Worm (Caenorhabditis elegans): ENCODE results near the gene rsp-5.

The rsp-5 gene

ce11 chrII:6449656-6450055 lies 40.3 kb upstream of the rsp-5 start, which contains the start of gene nhr-22:
Gene nhr-22, minus strand, starts transcription at chrII:6449792.
- TF ChIP-seq nhr-27 (tag; optimal IDR thresholded peaks at IDR 0.05) (no peak), mxl-1 (tag; optimal IDR thresholded peaks at IDR 0.05) (no peak), rec-8 (tag; optimal IDR thresholded peaks at IDR 0.05) (no peak), F22D6.2 (tag; optimal IDR thresholded peaks at IDR 0.05) (no peak), ztf-18 (tag; optimal IDR thresholded peaks at IDR 0.05) (no peak), sptf-2 (GFP tag; optimal IDR thresholded peaks at IDR 0.05) (no peak), lir-1 (GFP tag; conservative IDR thresholded peaks at IDR 0.05) (no peak)

ce11 chrII:6453341-6453806 lies 36.6 kb upstream of the rsp-5 start, which contains the start of gene atg-16.2:
Gene atg-16.2, minus strand, starts transcription at chrII:6453391.
- no peak for TF ChIP-seq tbx-9 (tag; optimal IDR thresholded peaks at IDR 0.05; ENCODE audit: borderline replicate concordance)
- TF ChIP-seq F57C9.4 (tag; optimal IDR thresholded peaks at IDR 0.05): no peak
- no peak for TF ChIP-seq mel-28 (tag; optimal IDR thresholded peaks at IDR 0.05; ENCODE audit: borderline replicate concordance)
- peak; percentile 31 for TF ChIP-seq dpl-1 (GFP tag; optimal IDR thresholded peaks at IDR 0.05)
- TF ChIP-seq hmg-1.2 (GFP tag; IDR thresholded peaks at IDR 0.05): peak; percentile 19; the same call in 1 of the 2 replicates
- 0 out of 2 replicates have a peak, but pooled peaks have one; percentile 23 for TF ChIP-seq rcor-1 (GFP tag; IDR thresholded peaks at IDR 0.05)
- TF ChIP-seq dox-1 (GFP tag; IDR thresholded peaks at IDR 0.05): 0 out of 2 replicates have a peak, but pooled peaks have one; percentile 50
- TF ChIP-seq lin-35 (GFP tag; optimal IDR thresholded peaks at IDR 0.05): peak in 1 of 3 experiments; percentile 31
- TF ChIP-seq efl-1 (GFP tag; optimal IDR thresholded peaks at IDR 0.05): peak; percentile 32
- TF ChIP-seq attf-5 (GFP tag; optimal IDR thresholded peaks at IDR 0.05): peak; percentile 69
- no peak for TF ChIP-seq attf-3 (GFP tag; conservative IDR thresholded peaks at IDR 0.05)
- peak; percentile 90 for TF ChIP-seq ztf-18 (tag; optimal IDR thresholded peaks at IDR 0.05)
- TF ChIP-seq nhr-80 (tag; optimal IDR thresholded peaks at IDR 0.05): peak; percentile 74

- TF ChIP-seq tbp1 (GFP tag; optimal IDR thresholded peaks at IDR 0.05) (no peak), dox-1 (GFP tag; IDR thresholded peaks at IDR 0.05) (no peak), die-1 (tag; optimal IDR thresholded peaks at IDR 0.05) (no peak), ceh-100 (GFP tag; IDR thresholded peaks at IDR 0.05) (no peak), F33H1.4 (GFP tag; IDR thresholded peaks at IDR 0.05) (no peak), repo-1 (tag; optimal IDR thresholded peaks at IDR 0.05) (no peak), nhr-90 (tag; optimal IDR thresholded peaks at IDR 0.05) (no peak), snpc-4 (GFP tag; optimal IDR thresholded peaks at IDR 0.05) (no peak), snpc-4 (tag; optimal IDR thresholded peaks at IDR 0.05) (no peak), let-526 (GFP tag; IDR thresholded peaks at IDR 0.05) (no peak)
Observed at ce11 chrII:6454671-6455070, 35.3 kb upstream of the rsp-5 start, which contains the start of gene aptf-1. Gene aptf-1, plus strand, starts transcription at chrII:6454971.

- no peak for TF ChIP-seq mel-28 (tag; optimal IDR thresholded peaks at IDR 0.05; ENCODE audit: borderline replicate concordance)
- peak; percentile 71 for TF ChIP-seq nhr-80 (tag; optimal IDR thresholded peaks at IDR 0.05)
- TF ChIP-seq ceh-91 (GFP tag; IDR thresholded peaks at IDR 0.05): no peak
Observed at ce11 chrII:6469340-6469739, 20.6 kb upstream of the rsp-5 start.

- no peak for TF ChIP-seq dpff-1 (tag; optimal IDR thresholded peaks at IDR 0.05)
- TF ChIP-seq nfyb-1 (GFP tag; IDR thresholded peaks at IDR 0.05): no peak
- no peak for TF ChIP-seq ceh-79 (tag; optimal IDR thresholded peaks at IDR 0.05)
- TF ChIP-seq hrde-1 (tag; optimal IDR thresholded peaks at IDR 0.05; ENCODE audit: borderline replicate concordance): no peak
- TF ChIP-seq T26A5.8 (tag; optimal IDR thresholded peaks at IDR 0.05): no peak
- TF ChIP-seq madf-6 (GFP tag; IDR thresholded peaks at IDR 0.05): no peak
- no peak for TF ChIP-seq nhr-27 (tag; optimal IDR thresholded peaks at IDR 0.05)
- no peak for TF ChIP-seq attf-5 (GFP tag; optimal IDR thresholded peaks at IDR 0.05)
- TF ChIP-seq atf-7 (tag; optimal IDR thresholded peaks at IDR 0.05): no peak
- no peak for TF ChIP-seq F49E8.2 (tag; optimal IDR thresholded peaks at IDR 0.05; ENCODE audit: insufficient read depth)
- no peak for TF ChIP-seq bed-1 (GFP tag; IDR thresholded peaks at IDR 0.05)
- no peak for TF ChIP-seq mcd-1 (GFP tag; IDR thresholded peaks at IDR 0.05)
- TF ChIP-seq ama-1 (optimal IDR thresholded peaks at IDR 0.05): no peak
- no peak for TF ChIP-seq ama-1 (GFP tag; optimal IDR thresholded peaks at IDR 0.05)
- TF ChIP-seq let-526 (GFP tag; IDR thresholded peaks at IDR 0.05): no peak
Observed at ce11 chrII:6470985-6471384, 19.0 kb upstream of the rsp-5 start, which contains the start of gene dgk-5. Gene dgk-5, minus strand, starts transcription at chrII:6471085.
